Worm (Caenorhabditis elegans) whole organism, L2 larva: ENCODE data around the gene rpl-43.

Experiments
- ama-1 ChIP-seq: fragments of 150-350 bp; optimal IDR thresholded peaks from 2 replicates; lab custom pipeline; 2018; ENCODE audit warnings: inconsistent platforms
- nhr-77 ChIP-seq: fragments of 150-350 bp; optimal IDR thresholded peaks from 2 replicates; lab custom pipeline; 2014; ENCODE audit warnings: missing biosample characterization, missing genetic modification characterization
- unc-62 ChIP-seq: fragments of 150-350 bp; optimal IDR thresholded peaks from 2 replicates; lab custom pipeline; 2014; ENCODE audit warnings: missing biosample characterization, missing genetic modification reagents, missing genetic modification characterization
- ztf-11 ChIP-seq: sonication (generic microtip); optimal IDR thresholded peaks from 2 replicates; lab custom pipeline; 2017; ENCODE audit warnings: missing biosample characterization, missing genetic modification characterization
- ztf-4 ChIP-seq: fragments of 150-350 bp; optimal IDR thresholded peaks from 2 replicates; lab custom pipeline; 2014; ENCODE audit warnings: missing biosample characterization, missing genetic modification characterization

ce11 chrII:14150031-14150430 lies 5.1 kb upstream of the rpl-43 start, which contains the start of gene W03H9.1:
- TF ChIP-seq ama-1 (no peak), ztf-4 (tag; lab: Kevin White, UChicago) (no peak), ztf-11 (no peak), nhr-77 (tag; lab: Kevin White, UChicago) (no peak), unc-62 (GFP tag; lab: Kevin White, UChicago) (no peak)
